Worm (Caenorhabditis elegans) whole organism, L1 larva: Measurements from ENCODE around the gene M88.4.
A peak's percentile ranks its signal among the peaks of the same experiment; 100 is the strongest.

Experiments used
- blmp-1 ChIP-seq: fragments of 150-350 bp; optimal IDR thresholded peaks from 2 replicates; lab custom pipeline; 2014; ENCODE audit warnings: missing biosample characterization, missing genetic modification characterization
- ces-1 ChIP-seq: fragments of 150-350 bp; optimal IDR thresholded peaks from 2 replicates; lab custom pipeline; 2014; ENCODE audit warnings: missing biosample characterization, missing genetic modification reagents, missing genetic modification characterization
- elt-2 ChIP-seq: sonication (generic microtip); optimal IDR thresholded peaks from 2 replicates; lab custom pipeline; 2016; ENCODE audit warnings: missing genetic modification characterization, mild to moderate bottlenecking, inconsistent platforms, missing compliant biosample characterization, missing genetic modification reagents
- nhr-20 ChIP-seq: sonication (generic microtip); optimal IDR thresholded peaks from 2 replicates; lab custom pipeline; 2016; ENCODE audit warnings: mild to moderate bottlenecking, missing genetic modification characterization, missing compliant biosample characterization
- nhr-28 ChIP-seq: fragments of 150-350 bp; optimal IDR thresholded peaks from 2 replicates; lab custom pipeline; 2014; ENCODE audit warnings: missing biosample characterization, missing genetic modification characterization
- nhr-47 ChIP-seq: sonication (generic microtip); optimal IDR thresholded peaks from 2 replicates; lab custom pipeline; 2016; ENCODE audit warnings: mild to moderate bottlenecking, missing genetic modification characterization, moderate library complexity, missing compliant biosample characterization
- nhr-76 ChIP-seq: sonication (generic microtip); optimal IDR thresholded peaks from 2 replicates; lab custom pipeline; 2017; ENCODE audit warnings: missing biosample characterization, missing genetic modification characterization
- rnt-1 ChIP-seq: sonication (generic microtip); optimal IDR thresholded peaks from 2 replicates; lab custom pipeline; 2016; ENCODE audit warnings: mild to moderate bottlenecking, missing genetic modification characterization, moderate library complexity, missing compliant biosample characterization
- unc-62 ChIP-seq: fragments of 150-350 bp; optimal IDR thresholded peaks from 2 replicates; lab custom pipeline; 2014; ENCODE audit warnings: missing biosample characterization, missing genetic modification reagents, missing genetic modification characterization
- zag-1 ChIP-seq: fragments of 150-350 bp; optimal IDR thresholded peaks from 2 replicates; lab custom pipeline; 2014; ENCODE audit warnings: missing biosample characterization, missing genetic modification characterization

DNA sequence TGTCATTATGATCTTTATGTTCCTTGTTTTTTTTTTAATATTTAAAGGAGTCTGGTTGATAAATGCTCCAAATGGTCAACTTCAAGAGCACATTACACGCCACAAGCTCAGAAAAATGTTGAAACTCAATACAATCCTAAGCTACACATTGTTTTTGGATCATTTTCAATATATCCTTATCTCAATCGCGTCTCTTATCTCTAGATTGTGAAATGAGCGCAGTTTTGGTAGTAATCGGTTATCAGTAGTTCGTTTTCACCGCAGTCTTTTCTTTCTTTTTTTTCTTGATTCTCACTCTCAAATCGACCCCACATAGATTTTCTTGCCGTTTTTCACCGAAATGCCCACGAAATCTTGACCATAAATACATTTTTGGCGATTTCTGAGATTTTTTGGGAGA lies 4.0 kb downstream of the M88.4 start:
- TF ChIP-seq rnt-1 (tag; lab: Kevin White, UChicago): no peak
- no peak for TF ChIP-seq nhr-47 (tag; lab: Kevin White, UChicago)
- no peak for TF ChIP-seq nhr-20 (tag; lab: Kevin White, UChicago)
- peak; percentile 13 for TF ChIP-seq blmp-1
- TF ChIP-seq unc-62 (GFP tag; lab: Kevin White, UChicago): no peak
- no peak for TF ChIP-seq nhr-28 (tag; lab: Kevin White, UChicago)
- peak; percentile 17 for TF ChIP-seq elt-2
- TF ChIP-seq ces-1 (GFP tag; lab: Kevin White, UChicago): no peak
- TF ChIP-seq zag-1 (tag; lab: Kevin White, UChicago): no peak
- no peak for TF ChIP-seq nhr-76 (tag; lab: Kevin White, UChicago)
